Worm (Caenorhabditis elegans) whole organism, midembryonic: ENCODE measurements around the gene T01G6.1.

Experiments used
- T22C8.4 ChIP-seq: fragments of 200-800 bp; sonication (Bioruptor generic); IDR thresholded peaks from 2 replicates; pipeline ENCODE4 v1.3.6; 2022; ENCODE audit warnings: missing genetic modification characterization, missing compliant biosample characterization
- cog-1 ChIP-seq: sonication (generic microtip); optimal IDR thresholded peaks from 2 replicates; lab custom pipeline; 2016; ENCODE audit warnings: missing genetic modification characterization, missing compliant biosample characterization
- flt-1 ChIP-seq: fragments of 200-800 bp; sonication (Bioruptor generic); IDR thresholded peaks from 2 replicates; pipeline ENCODE4 v1.3.6; 2022; ENCODE audit warnings: missing genetic modification characterization, missing compliant biosample characterization
- klf-2 ChIP-seq: fragments of 200-800 bp; sonication (Bioruptor generic); conservative IDR thresholded peaks from 2 replicates; pipeline ENCODE4 v1.3.6; 2022; ENCODE audit warnings: missing genetic modification reagents, missing genetic modification characterization, missing compliant biosample characterization
- med-1 ChIP-seq: sonication (generic microtip); optimal IDR thresholded peaks from 2 replicates; lab custom pipeline; 2017; ENCODE audit warnings: missing genetic modification characterization, mild to moderate bottlenecking, missing compliant biosample characterization, antibody characterized with exemption, missing genetic modification reagents; ENCODE audit not compliant: insufficient read depth
- ref-1 ChIP-seq: fragments of 200-800 bp; sonication (Bioruptor generic); conservative IDR thresholded peaks from 2 replicates; pipeline ENCODE4 v1.3.6; 2022; ENCODE audit warnings: missing genetic modification reagents, missing genetic modification characterization, missing compliant biosample characterization
- tab-1 ChIP-seq: fragments of 200-800 bp; sonication (Bioruptor generic); IDR thresholded peaks from 2 replicates; pipeline ENCODE4 v1.3.6; 2022; ENCODE audit warnings: missing genetic modification characterization, missing compliant biosample characterization
- ztf-23 ChIP-seq: fragments of 200-800 bp; sonication (Bioruptor generic); IDR thresholded peaks from 2 replicates; pipeline ENCODE4 v1.3.6; 2022; ENCODE audit warnings: missing genetic modification reagents, missing genetic modification characterization, missing compliant biosample characterization
- ztf-29 ChIP-seq: fragments of 200-800 bp; sonication (Bioruptor generic); IDR thresholded peaks from 2 replicates; pipeline ENCODE4 v1.3.6; 2022; ENCODE audit warnings: missing genetic modification reagents, missing genetic modification characterization, missing compliant biosample characterization

The T01G6.1 gene

ce11 chrV:465355-465754, 32.1 kb upstream of the T01G6.1 start:
- TF ChIP-seq tab-1 (GFP tag; lab: Robert Waterston, UW) (no peak), ztf-29 (GFP tag; lab: Robert Waterston, UW) (no peak), T22C8.4 (GFP tag; lab: Robert Waterston, UW) (no peak), cog-1 (tag; lab: Kevin White, UChicago) (no peak), ref-1 (GFP tag; lab: Robert Waterston, UW) (no peak), klf-2 (GFP tag; lab: Robert Waterston, UW) (no peak), flt-1 (GFP tag; lab: Robert Waterston, UW) (no peak)

ce11 chrV:467507-467906, 30.0 kb upstream of the T01G6.1 start:
- no peak for TF ChIP-seq ref-1 (GFP tag; lab: Robert Waterston, UW)
- TF ChIP-seq tab-1 (GFP tag; lab: Robert Waterston, UW): no peak
- no peak for TF ChIP-seq ztf-23
- no peak for TF ChIP-seq cog-1 (tag; lab: Kevin White, UChicago)
- TF ChIP-seq ztf-29 (GFP tag; lab: Robert Waterston, UW): no peak
- no peak for TF ChIP-seq flt-1 (GFP tag; lab: Robert Waterston, UW)
- no peak for TF ChIP-seq med-1
- TF ChIP-seq T22C8.4 (GFP tag; lab: Robert Waterston, UW): no peak
- TF ChIP-seq klf-2 (GFP tag; lab: Robert Waterston, UW): no peak

- TF ChIP-seq cog-1 (tag; lab: Kevin White, UChicago) (no peak), T22C8.4 (GFP tag; lab: Robert Waterston, UW) (no peak), ztf-23 (no peak), ref-1 (GFP tag; lab: Robert Waterston, UW) (no peak), klf-2 (GFP tag; lab: Robert Waterston, UW) (no peak), med-1 (no peak)
Measured at ce11 chrV:468460-468859, 29.0 kb upstream of the T01G6.1 start, which contains the start of gene srbc-57. Gene srbc-57 (minus strand): TSS chrV:468560.

ce11 chrV:472589-472988, 24.9 kb upstream of the T01G6.1 start, which contains the start of gene srt-31:
Gene srt-31 (plus strand): TSS chrV:472889.
- TF ChIP-seq ztf-29 (GFP tag; lab: Robert Waterston, UW) (no peak), cog-1 (tag; lab: Kevin White, UChicago) (no peak), med-1 (no peak), tab-1 (GFP tag; lab: Robert Waterston, UW) (no peak)

- TF ChIP-seq klf-2 (GFP tag; lab: Robert Waterston, UW) (no peak), T22C8.4 (GFP tag; lab: Robert Waterston, UW) (no peak), tab-1 (GFP tag; lab: Robert Waterston, UW) (no peak), cog-1 (tag; lab: Kevin White, UChicago) (no peak), flt-1 (GFP tag; lab: Robert Waterston, UW) (no peak), ztf-29 (GFP tag; lab: Robert Waterston, UW) (no peak), med-1 (no peak), ztf-23 (no peak), ref-1 (GFP tag; lab: Robert Waterston, UW) (no peak)
Measured at ce11 chrV:474516-474915, 23.0 kb upstream of the T01G6.1 start, which contains the start of gene nhr-99. Gene nhr-99 (plus strand): TSS chrV:474778.

- TF ChIP-seq ztf-23: no peak
- TF ChIP-seq ztf-29 (GFP tag; lab: Robert Waterston, UW): no peak
- TF ChIP-seq flt-1 (GFP tag; lab: Robert Waterston, UW): no peak
- TF ChIP-seq T22C8.4 (GFP tag; lab: Robert Waterston, UW): no peak
- TF ChIP-seq ref-1 (GFP tag; lab: Robert Waterston, UW): no peak
- no peak for TF ChIP-seq tab-1 (GFP tag; lab: Robert Waterston, UW)
- TF ChIP-seq med-1: no peak
- no peak for TF ChIP-seq klf-2 (GFP tag; lab: Robert Waterston, UW)
- no peak for TF ChIP-seq cog-1 (tag; lab: Kevin White, UChicago)
Measured at ce11 chrV:477664-478212, 19.8 kb upstream of the T01G6.1 start, which contains the start of gene nhr-55. Gene nhr-55 (plus strand): TSS chrV:478162.

ce11 chrV:479046-479445, 18.5 kb upstream of the T01G6.1 start:
- no peak for TF ChIP-seq ztf-23
- no peak for TF ChIP-seq klf-2 (GFP tag; lab: Robert Waterston, UW)
- TF ChIP-seq med-1: no peak
- no peak for TF ChIP-seq flt-1 (GFP tag; lab: Robert Waterston, UW)
- TF ChIP-seq ref-1 (GFP tag; lab: Robert Waterston, UW): no peak
- TF ChIP-seq tab-1 (GFP tag; lab: Robert Waterston, UW): no peak
- TF ChIP-seq ztf-29 (GFP tag; lab: Robert Waterston, UW): no peak
- TF ChIP-seq T22C8.4 (GFP tag; lab: Robert Waterston, UW): no peak
- no peak for TF ChIP-seq cog-1 (tag; lab: Kevin White, UChicago)

- TF ChIP-seq ref-1 (GFP tag; lab: Robert Waterston, UW) (no peak), cog-1 (tag; lab: Kevin White, UChicago) (no peak)
Measured at ce11 chrV:482860-483259, 14.6 kb upstream of the T01G6.1 start.

ce11 chrV:483289-483795, 14.2 kb upstream of the T01G6.1 start, which contains the start of gene nhr-130:
Gene nhr-130 (minus strand): TSS chrV:483339.
- TF ChIP-seq T22C8.4 (GFP tag; lab: Robert Waterston, UW) (no peak), flt-1 (GFP tag; lab: Robert Waterston, UW) (no peak), tab-1 (GFP tag; lab: Robert Waterston, UW) (no peak), cog-1 (tag; lab: Kevin White, UChicago) (no peak), ztf-23 (no peak), ztf-29 (GFP tag; lab: Robert Waterston, UW) (no peak), ref-1 (GFP tag; lab: Robert Waterston, UW) (no peak), klf-2 (GFP tag; lab: Robert Waterston, UW) (no peak), med-1 (no peak)
